Worm (Caenorhabditis elegans) whole organism, young adult: Measurements from ENCODE around the gene C44H9.4.

ENCODE experiments used
- B0336.3 ChIP-seq: fragments of 200-800 bp; sonication (Bioruptor generic); IDR thresholded peaks from 2 replicates; pipeline ENCODE4 v1.3.6; 2022; ENCODE audit warnings: missing genetic modification characterization, missing compliant biosample characterization
- D2030.7 ChIP-seq: fragments of 200-800 bp; sonication (Bioruptor generic); IDR thresholded peaks from 2 replicates; pipeline ENCODE4 v1.3.6; 2022; ENCODE audit warnings: missing genetic modification reagents, missing genetic modification characterization, missing compliant biosample characterization
- F10E7.11 ChIP-seq: sonication (generic microtip); optimal IDR thresholded peaks from 2 replicates; lab custom pipeline; 2017; ENCODE audit warnings: mild to moderate bottlenecking, missing genetic modification characterization, moderate library complexity, missing compliant biosample characterization
- F52B5.7 ChIP-seq: sonication (generic microtip); optimal IDR thresholded peaks from 2 replicates; lab custom pipeline; 2016; ENCODE audit warnings: mild to moderate bottlenecking, missing genetic modification characterization, missing compliant biosample characterization
- K11D2.4 ChIP-seq: fragments of 200-800 bp; sonication (Bioruptor generic); IDR thresholded peaks from 2 replicates; pipeline ENCODE4 v1.3.6; 2022; ENCODE audit warnings: missing genetic modification reagents, missing genetic modification characterization, missing compliant biosample characterization
- K12H6.12 ChIP-seq: fragments of 200-800 bp; sonication (Bioruptor generic); optimal IDR thresholded peaks from 2 replicates; lab custom pipeline; 2018; ENCODE audit warnings: mild to moderate bottlenecking, missing genetic modification characterization, missing compliant biosample characterization
- T26A5.8 ChIP-seq: sonication (generic microtip); optimal IDR thresholded peaks from 2 replicates; lab custom pipeline; 2016; ENCODE audit warnings: missing genetic modification characterization, missing compliant biosample characterization
- Y67H2A.10 ChIP-seq: fragments of 200-800 bp; sonication (Bioruptor generic); conservative IDR thresholded peaks from 2 replicates; pipeline ENCODE4 v1.3.6; 2022; ENCODE audit warnings: missing genetic modification reagents, missing genetic modification characterization, missing compliant biosample characterization
- Y95B8A.8 ChIP-seq: fragments of 200-800 bp; sonication (Bioruptor generic); IDR thresholded peaks from 2 replicates; pipeline ENCODE4 v1.3.6; 2022; ENCODE audit warnings: missing genetic modification reagents, missing genetic modification characterization, missing compliant biosample characterization
- ZK185.1 ChIP-seq: sonication (generic microtip); optimal IDR thresholded peaks from 2 replicates; lab custom pipeline; 2016; ENCODE audit warnings: mild to moderate bottlenecking, missing genetic modification characterization, missing compliant biosample characterization; ENCODE audit not compliant: poor library complexity, severe bottlenecking
- atf-7 ChIP-seq: sonication (generic microtip); optimal IDR thresholded peaks from 2 replicates; lab custom pipeline; 2017; ENCODE audit warnings: mild to moderate bottlenecking, missing genetic modification characterization, missing compliant biosample characterization
- attf-5 ChIP-seq: fragments of 200-800 bp; sonication (Bioruptor generic); optimal IDR thresholded peaks from 2 replicates; lab custom pipeline; 2018; ENCODE audit warnings: mild to moderate bottlenecking, missing genetic modification characterization, missing compliant biosample characterization
- attf-6 ChIP-seq: fragments of 200-800 bp; sonication (Bioruptor generic); IDR thresholded peaks from 2 replicates; pipeline ENCODE4 v1.3.6; 2022; ENCODE audit warnings: missing genetic modification reagents, missing genetic modification characterization, missing compliant biosample characterization
- cebp-1 ChIP-seq, 2 experiments: fragments of 200-800 bp in 1 of 2; sonication (Bioruptor generic) in 1 of 2; sonication (generic microtip) in 1 of 2; IDR thresholded peaks in 1 of 2; optimal IDR thresholded peaks in 1 of 2; 2 replicates each; pipeline versions ENCODE4 v1.3.6 to Lab custom; 2017 to 2022; ENCODE audit warnings: missing compliant biosample characterization in 2 of 2, missing genetic modification characterization in 2 of 2, mild to moderate bottlenecking in 1 of 2, missing genetic modification reagents in 1 of 2, moderate library complexity in 1 of 2
- ceh-27 ChIP-seq: fragments of 200-800 bp; sonication (Bioruptor generic); optimal IDR thresholded peaks from 2 replicates; lab custom pipeline; 2018; ENCODE audit warnings: mild to moderate bottlenecking, missing genetic modification characterization, moderate library complexity, missing compliant biosample characterization
- chd-7 ChIP-seq: sonication (generic microtip); optimal IDR thresholded peaks from 2 replicates; lab custom pipeline; 2016; ENCODE audit warnings: mild to moderate bottlenecking, missing genetic modification characterization, moderate library complexity, missing compliant biosample characterization
- die-1 ChIP-seq: sonication (generic microtip); optimal IDR thresholded peaks from 2 replicates; lab custom pipeline; 2016; ENCODE audit warnings: missing genotype, mild to moderate bottlenecking, missing genetic modification characterization, missing compliant biosample characterization
- egl-18 ChIP-seq: fragments of 200-800 bp; sonication (Bioruptor generic); IDR thresholded peaks from 2 replicates; pipeline ENCODE4 v1.3.6; 2022; ENCODE audit warnings: missing genetic modification reagents, missing genetic modification characterization, missing compliant biosample characterization
- egl-44 ChIP-seq: fragments of 200-800 bp; sonication (Bioruptor generic); IDR thresholded peaks from 2 replicates; pipeline ENCODE4 v1.3.6; 2022; ENCODE audit warnings: missing genetic modification reagents, missing genetic modification characterization, missing compliant biosample characterization
- egrh-3 ChIP-seq: fragments of 200-800 bp; sonication (Bioruptor generic); IDR thresholded peaks from 2 replicates; pipeline ENCODE4 v1.3.6; 2022; ENCODE audit warnings: missing genetic modification reagents, missing genetic modification characterization, missing compliant biosample characterization
- hmg-1.2 ChIP-seq: fragments of 200-800 bp; sonication (Bioruptor generic); IDR thresholded peaks from 2 replicates; pipeline ENCODE4 v1.3.6; 2022; ENCODE audit warnings: missing genetic modification reagents, missing genetic modification characterization, missing compliant biosample characterization
- hsf-1 ChIP-seq: fragments of 200-800 bp; sonication (Bioruptor generic); IDR thresholded peaks from 2 replicates; pipeline ENCODE4 v1.3.6; 2022; ENCODE audit warnings: missing genetic modification reagents, missing genetic modification characterization, missing compliant biosample characterization
- let-526 ChIP-seq: fragments of 200-800 bp; sonication (Bioruptor generic); IDR thresholded peaks from 2 replicates; pipeline ENCODE4 v1.3.6; 2022; ENCODE audit warnings: missing genetic modification reagents, missing genetic modification characterization, missing compliant biosample characterization
- lin-35 ChIP-seq, 3 experiments: fragments of 150-350 bp in 2 of 3; sonication (generic microtip) in 1 of 3; optimal IDR thresholded peaks; 2 replicates each; lab custom pipeline; 2014 to 2018; ENCODE audit warnings: missing biosample characterization in 3 of 3, missing genetic modification characterization in 3 of 3, missing genetic modification reagents in 3 of 3
- lin-40 ChIP-seq: sonication (generic microtip); optimal IDR thresholded peaks from 2 replicates; lab custom pipeline; 2016; ENCODE audit warnings: missing genetic modification characterization, mild to moderate bottlenecking, missing compliant biosample characterization, missing genotype, missing genetic modification reagents
- lin-54 ChIP-seq: fragments of 200-800 bp; sonication (Bioruptor generic); optimal IDR thresholded peaks from 2 replicates; lab custom pipeline; 2018; ENCODE audit warnings: mild to moderate bottlenecking, missing genetic modification characterization, missing compliant biosample characterization
- madf-10 ChIP-seq: sonication (generic microtip); optimal IDR thresholded peaks from 2 replicates; lab custom pipeline; 2016; ENCODE audit warnings: mild to moderate bottlenecking, missing genetic modification characterization, missing compliant biosample characterization
- madf-6 ChIP-seq: fragments of 200-800 bp; sonication (Bioruptor generic); IDR thresholded peaks from 2 replicates; pipeline ENCODE4 v1.3.6; 2022; ENCODE audit warnings: missing genetic modification reagents, missing genetic modification characterization, missing compliant biosample characterization
- mcd-1 ChIP-seq: fragments of 200-800 bp; sonication (Bioruptor generic); IDR thresholded peaks from 2 replicates; pipeline ENCODE4 v1.3.6; 2022; ENCODE audit warnings: missing genetic modification reagents, missing genetic modification characterization, missing compliant biosample characterization
- mes-4 ChIP-seq: sonication (generic microtip); optimal IDR thresholded peaks from 2 replicates; lab custom pipeline; 2016; ENCODE audit warnings: missing genotype, missing genetic modification characterization, missing compliant biosample characterization
- nfya-1 ChIP-seq: sonication (generic microtip); optimal IDR thresholded peaks from 2 replicates; lab custom pipeline; 2017; ENCODE audit warnings: antibody characterized with exemption, missing compliant biosample characterization, missing genetic modification characterization, borderline replicate concordance; ENCODE audit not compliant: insufficient read depth
- nfya-2 ChIP-seq: fragments of 200-800 bp; sonication (Bioruptor generic); IDR thresholded peaks from 2 replicates; pipeline ENCODE4 v1.3.6; 2022; ENCODE audit warnings: missing genetic modification reagents, missing genetic modification characterization, missing compliant biosample characterization
- nhr-120 ChIP-seq: fragments of 200-800 bp; sonication (Bioruptor generic); IDR thresholded peaks from 2 replicates; pipeline ENCODE4 v1.3.6; 2022; ENCODE audit warnings: missing genetic modification characterization, missing compliant biosample characterization
- nhr-80 ChIP-seq: sonication (generic microtip); optimal IDR thresholded peaks from 2 replicates; lab custom pipeline; 2016; ENCODE audit warnings: missing genetic modification characterization, missing compliant biosample characterization
- rcor-1 ChIP-seq: fragments of 200-800 bp; sonication (Bioruptor generic); IDR thresholded peaks from 2 replicates; pipeline ENCODE4 v1.3.6; 2022; ENCODE audit warnings: missing genetic modification reagents, missing genetic modification characterization, missing compliant biosample characterization
- rec-8 ChIP-seq, 2 experiments: sonication (generic microtip); optimal IDR thresholded peaks; 2 replicates each; lab custom pipeline; 2016; ENCODE audit warnings: mild to moderate bottlenecking in 2 of 2, missing genetic modification characterization in 2 of 2, missing genetic modification reagents in 2 of 2, missing genotype in 2 of 2, missing biosample characterization in 1 of 2, missing compliant biosample characterization in 1 of 2, moderate library complexity in 1 of 2
- sdz-38 ChIP-seq: sonication (generic microtip); optimal IDR thresholded peaks from 2 replicates; lab custom pipeline; 2016; ENCODE audit warnings: missing genotype, missing genetic modification characterization, missing compliant biosample characterization
- snpc-4 ChIP-seq, 5 experiments: fragments of 150-350 bp in 1 of 5; sonication (generic microtip) in 4 of 5; optimal IDR thresholded peaks; 2 replicates each; lab custom pipeline; 2014 to 2018; ENCODE audit warnings: missing genetic modification characterization in 5 of 5, missing biosample characterization in 3 of 5, antibody characterized with exemption in 2 of 5, mild to moderate bottlenecking in 2 of 5, missing compliant biosample characterization in 2 of 5, missing genotype in 2 of 5, moderate library complexity in 2 of 5, missing genetic modification reagents in 1 of 5
- somi-1 ChIP-seq: fragments of 200-800 bp; sonication (Bioruptor generic); optimal IDR thresholded peaks from 2 replicates; lab custom pipeline; 2018; ENCODE audit warnings: mild to moderate bottlenecking, missing genetic modification characterization, missing compliant biosample characterization
- sptf-2 ChIP-seq: fragments of 200-800 bp; sonication (Bioruptor generic); optimal IDR thresholded peaks from 2 replicates; lab custom pipeline; 2018; ENCODE audit warnings: mild to moderate bottlenecking, missing genetic modification characterization, missing compliant biosample characterization
- unc-62 ChIP-seq: fragments of 150-350 bp; optimal IDR thresholded peaks from 2 replicates; lab custom pipeline; 2014; ENCODE audit warnings: missing biosample characterization, missing genetic modification reagents, missing genetic modification characterization
- zim-3 ChIP-seq: sonication (generic microtip); optimal IDR thresholded peaks from 2 replicates; lab custom pipeline; 2017; ENCODE audit warnings: mild to moderate bottlenecking, missing genetic modification characterization, moderate library complexity, missing compliant biosample characterization
- ztf-18 ChIP-seq: sonication (generic microtip); optimal IDR thresholded peaks from 2 replicates; lab custom pipeline; 2016; ENCODE audit warnings: missing genotype, mild to moderate bottlenecking, missing genetic modification characterization, missing compliant biosample characterization
- ztf-22 ChIP-seq: fragments of 200-800 bp; sonication (Bioruptor generic); optimal IDR thresholded peaks from 2 replicates; lab custom pipeline; 2018; ENCODE audit warnings: mild to moderate bottlenecking, missing genetic modification characterization, moderate library complexity, missing compliant biosample characterization

C44H9.4 gene

ce11 chrV:12814022-12814421 is 21.5 kb upstream of the C44H9.4 start, which contains the start of gene ZC443.3:
ZC443.3 (minus strand) TSS chrV:12814122.
- TF ChIP-seq egl-18 (GFP tag; lab: Robert Waterston, UW) (no peak), nhr-120 (GFP tag; lab: Robert Waterston, UW) (no peak), sdz-38 (tag; lab: Kevin White, UChicago) (no peak), rec-8 (tag; optimal IDR thresholded peaks at IDR 0.05; lab: Kevin White, UChicago) (no peak), mes-4 (tag; lab: Kevin White, UChicago) (no peak), die-1 (tag; lab: Kevin White, UChicago) (no peak), nfya-1 (tag; lab: Kevin White, UChicago) (no peak), nfya-2 (GFP tag; lab: Robert Waterston, UW) (no peak), lin-40 (tag; lab: Kevin White, UChicago) (no peak), egrh-3 (GFP tag; lab: Robert Waterston, UW) (no peak), D2030.7 (GFP tag; lab: Robert Waterston, UW) (no peak), attf-5 (GFP tag; lab: Kevin White, UChicago) (no peak), somi-1 (GFP tag; lab: Kevin White, UChicago) (no peak), nhr-80 (tag; lab: Kevin White, UChicago) (no peak), zim-3 (tag; lab: Kevin White, UChicago) (no peak), T26A5.8 (tag; lab: Kevin White, UChicago) (no peak), ztf-18 (tag; lab: Kevin White, UChicago) (no peak), attf-6 (no peak)

- TF ChIP-seq Y95B8A.8 (GFP tag; lab: Robert Waterston, UW) (0 out of 2 replicates have a peak, but pooled peaks have one; percentile 37), egrh-3 (GFP tag; lab: Robert Waterston, UW) (peak; percentile 59; the same call in 1 of the 2 replicates), somi-1 (GFP tag; lab: Kevin White, UChicago) (peak; percentile 60), ZK185.1 (tag; lab: Kevin White, UChicago) (peak; percentile 36), hsf-1 (no peak), hmg-1.2 (GFP tag; lab: Robert Waterston, UW) (peak; percentile 73; the same call in 1 of the 2 replicates), unc-62 (GFP tag; lab: Kevin White, UChicago) (no peak), atf-7 (tag; lab: Kevin White, UChicago) (peak; percentile 41), ceh-27 (peak; percentile 59), madf-6 (GFP tag; lab: Robert Waterston, UW) (no peak), chd-7 (peak; percentile 52), K11D2.4 (GFP tag; lab: Robert Waterston, UW) (peak; percentile 58), ztf-22 (no peak), cebp-1 (GFP tag; IDR thresholded peaks at IDR 0.05; lab: Robert Waterston, UW) (peak; percentile 49; the same call in 1 of the 2 replicates), cebp-1 (tag; optimal IDR thresholded peaks at IDR 0.05; lab: Kevin White, UChicago) (peak; percentile 78), rcor-1 (GFP tag; lab: Robert Waterston, UW) (peak; percentile 53; the same call in 1 of the 2 replicates), K12H6.12 (tag; lab: Kevin White, UChicago) (peak; percentile 93), lin-35 (GFP tag; optimal IDR thresholded peaks at IDR 0.05; lab: Kevin White, UChicago) (peak in 1 of 3 experiments; percentile 47), F10E7.11 (tag; lab: Kevin White, UChicago) (no peak), mcd-1 (peak; percentile 64; the same call in 1 of the 2 replicates), snpc-4 (GFP tag; optimal IDR thresholded peaks at IDR 0.05; lab: Kevin White, UChicago) (no peak), snpc-4 (tag; optimal IDR thresholded peaks at IDR 0.05; lab: Kevin White, UChicago) (peak in 3 of 4 experiments; percentile 10 to 35 (median 16)), madf-10 (peak; percentile 81), F52B5.7 (tag; lab: Kevin White, UChicago) (peak; percentile 31), ztf-18 (tag; lab: Kevin White, UChicago) (peak; percentile 10), B0336.3 (GFP tag; lab: Robert Waterston, UW) (peak; percentile 33; the same call in 1 of the 2 replicates), sptf-2 (GFP tag; lab: Kevin White, UChicago) (no peak), attf-5 (GFP tag; lab: Kevin White, UChicago) (peak; percentile 65), egl-44 (GFP tag; lab: Robert Waterston, UW) (0 out of 2 replicates have a peak, but pooled peaks have one; percentile 58), Y67H2A.10 (no peak), lin-40 (tag; lab: Kevin White, UChicago) (peak; percentile 19), lin-54 (GFP tag; lab: Kevin White, UChicago) (peak; percentile 4), let-526 (GFP tag; lab: Robert Waterston, UW) (0 out of 2 replicates have a peak, but pooled peaks have one; percentile 6)
These were observed 21.0 kb upstream of the C44H9.4 start for ce11 chrV:12814481-12814882.
